Worm (Caenorhabditis elegans): ENCODE measurements around the gene sprp-4.

The sprp-4 gene

DNA sequence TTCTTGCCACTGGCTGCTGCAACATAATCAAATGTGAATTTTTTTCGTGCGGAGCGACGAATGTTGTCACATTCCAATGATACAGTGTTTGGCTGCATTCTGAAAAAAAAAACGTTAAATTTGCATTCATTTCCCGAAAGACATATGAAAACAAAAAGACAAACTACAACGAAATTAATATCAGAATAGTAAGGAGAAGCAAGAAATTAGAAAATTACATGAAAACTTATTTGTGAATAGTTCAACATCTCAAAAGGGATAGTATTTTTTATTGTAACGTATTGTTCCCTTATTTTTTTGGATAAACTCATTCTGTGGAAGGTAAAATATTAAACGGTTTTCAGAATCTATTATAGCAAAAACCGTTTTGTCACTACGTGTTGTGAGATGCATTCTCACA lies at the start of gene sprp-4:
Gene sprp-4, minus strand, starts transcription at position 101 of the 400 bp plus-strand sequence.
- TF ChIP-seq aly-1 (tag; optimal IDR thresholded peaks at IDR 0.05) (no peak), hmg-4 (GFP tag; optimal IDR thresholded peaks at IDR 0.05) (no peak), sea-1 (GFP tag; conservative IDR thresholded peaks at IDR 0.05) (no peak), ama-1 (optimal IDR thresholded peaks at IDR 0.05) (no peak), ceh-13 (GFP tag; optimal IDR thresholded peaks at IDR 0.05) (no peak), scrt-1 (GFP tag; IDR thresholded peaks at IDR 0.05) (no peak), ets-7 (tag; optimal IDR thresholded peaks at IDR 0.05) (no peak), ceh-36 (tag; optimal IDR thresholded peaks at IDR 0.05) (no peak), pes-1 (GFP tag; IDR thresholded peaks at IDR 0.05) (no peak), tbx-37 (GFP tag; conservative IDR thresholded peaks at IDR 0.05) (no peak), hnd-1 (tag; optimal IDR thresholded peaks at IDR 0.05) (no peak), F13C5.2 (tag; optimal IDR thresholded peaks at IDR 0.05) (no peak), flt-1 (GFP tag; IDR thresholded peaks at IDR 0.05) (no peak)

DNA sequence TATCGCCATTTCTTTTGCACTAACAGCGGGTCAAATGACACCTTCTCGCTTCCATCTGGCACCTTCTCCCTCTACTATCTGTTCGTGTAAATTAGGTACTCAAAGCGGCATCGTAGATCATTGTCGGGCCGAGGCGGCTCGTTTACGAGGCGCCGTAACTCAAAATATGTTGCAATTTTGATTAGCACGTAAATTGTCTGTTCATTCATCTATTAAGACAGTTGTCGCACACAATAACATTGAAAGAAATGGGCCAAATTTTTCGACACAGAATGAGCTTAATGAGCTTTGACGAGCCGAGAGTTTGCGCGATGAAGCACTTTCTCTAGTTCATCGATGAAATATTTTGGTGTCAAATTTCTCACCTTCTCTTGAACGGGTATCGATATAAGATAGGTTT lies 49.5 kb upstream of the sprp-4 start:
- TF ChIP-seq tbx-11 (GFP tag; IDR thresholded peaks at IDR 0.05) = no peak

DNA sequence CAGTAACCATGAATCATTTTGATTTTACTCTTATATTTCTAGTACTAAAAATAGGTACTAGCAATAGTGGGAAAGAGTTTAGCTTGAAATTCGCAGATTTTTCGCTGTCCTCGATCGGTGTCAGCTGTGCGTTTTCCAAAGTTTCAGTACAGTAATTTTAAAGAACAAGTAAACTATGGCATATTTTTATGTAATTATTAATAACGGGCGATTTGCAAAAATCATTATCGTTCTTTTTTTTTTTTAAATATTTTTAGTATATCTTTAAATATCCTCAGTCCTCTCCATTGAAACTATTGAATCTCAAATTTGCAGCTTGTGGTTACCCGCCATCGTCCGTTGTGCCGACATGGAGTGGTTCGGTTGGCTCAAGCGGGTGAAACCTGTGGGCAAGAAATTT lies 39.4 kb upstream of the sprp-4 start, which contains the start of gene C13E3.1:
Gene C13E3.1, plus strand, starts transcription at position 301 of the 400 bp plus-strand sequence.
- TF ChIP-seq ceh-36 (tag; optimal IDR thresholded peaks at IDR 0.05) = no peak
- TF ChIP-seq flt-1 (GFP tag; IDR thresholded peaks at IDR 0.05) = no peak
- TF ChIP-seq B0310.2 (tag; optimal IDR thresholded peaks at IDR 0.05) = no peak
- no peak for TF ChIP-seq aly-1 (tag; optimal IDR thresholded peaks at IDR 0.05)
- no peak for TF ChIP-seq tra-4 (tag; optimal IDR thresholded peaks at IDR 0.05)
- TF ChIP-seq F13C5.2 (tag; optimal IDR thresholded peaks at IDR 0.05) = no peak
- no peak for TF ChIP-seq ets-7 (tag; optimal IDR thresholded peaks at IDR 0.05)

DNA sequence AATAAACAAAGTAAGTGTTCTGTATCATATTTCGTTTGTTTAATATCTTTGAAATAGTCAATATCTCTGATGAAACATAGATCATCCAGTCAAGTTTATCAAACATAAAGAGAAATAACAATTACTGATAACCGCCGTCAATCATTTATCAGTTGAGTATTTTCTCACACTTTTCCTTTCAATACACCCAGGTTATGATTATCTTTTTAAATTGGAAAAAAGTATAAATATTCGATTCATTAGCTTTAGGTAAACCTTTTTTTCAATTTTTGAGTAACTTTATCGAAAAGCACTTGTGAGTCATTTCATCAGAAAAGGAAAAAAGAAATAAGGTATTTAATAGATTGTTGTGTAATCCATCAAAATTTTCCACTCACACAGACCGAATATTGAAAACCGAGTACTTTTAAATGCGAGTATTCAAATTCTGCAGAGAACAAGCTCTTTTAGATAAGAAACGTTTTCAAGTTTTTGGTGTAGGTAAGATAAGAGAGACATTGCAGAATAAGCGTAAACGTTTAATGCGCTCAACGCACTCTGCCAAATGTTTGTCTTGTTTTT lies 38.0 kb upstream of the sprp-4 start:
- TF ChIP-seq sea-1 (GFP tag; conservative IDR thresholded peaks at IDR 0.05) (no peak), ama-1 (optimal IDR thresholded peaks at IDR 0.05) (no peak), ets-7 (tag; optimal IDR thresholded peaks at IDR 0.05) (no peak), B0310.2 (tag; optimal IDR thresholded peaks at IDR 0.05) (no peak), hnd-1 (tag; optimal IDR thresholded peaks at IDR 0.05) (no peak), flt-1 (GFP tag; IDR thresholded peaks at IDR 0.05) (no peak), ceh-36 (tag; optimal IDR thresholded peaks at IDR 0.05) (no peak), hmg-4 (GFP tag; optimal IDR thresholded peaks at IDR 0.05) (no peak), ceh-13 (GFP tag; optimal IDR thresholded peaks at IDR 0.05) (no peak), F13C5.2 (tag; optimal IDR thresholded peaks at IDR 0.05) (no peak), tbx-11 (GFP tag; IDR thresholded peaks at IDR 0.05) (no peak), pes-1 (GFP tag; IDR thresholded peaks at IDR 0.05) (no peak)

DNA sequence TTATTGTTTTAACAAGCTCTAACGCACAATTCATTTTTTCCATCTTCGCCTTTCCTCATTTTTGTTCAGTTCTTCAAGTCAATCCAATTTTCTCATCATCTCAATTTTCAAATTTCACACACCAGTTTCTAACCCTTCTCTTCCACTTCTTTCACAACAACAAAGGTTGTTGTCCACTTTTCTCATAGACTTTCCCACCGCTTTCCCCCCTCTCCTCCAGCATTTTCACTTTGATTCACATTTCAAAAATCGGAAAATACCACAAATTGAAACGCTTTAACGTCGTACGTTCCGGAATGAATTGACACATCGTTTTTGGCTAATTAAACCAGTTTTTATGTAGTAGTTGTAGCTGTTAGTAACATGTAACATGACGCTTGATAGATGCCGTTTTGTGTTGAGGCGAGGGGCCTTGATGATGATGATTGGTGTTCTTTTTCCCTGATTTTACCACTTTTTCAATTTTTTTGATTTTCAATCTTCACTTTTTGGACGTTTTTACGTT lies 36.9 kb upstream of the sprp-4 start:
- TF ChIP-seq scrt-1 (GFP tag; IDR thresholded peaks at IDR 0.05) (no peak), ets-7 (tag; optimal IDR thresholded peaks at IDR 0.05) (no peak)

DNA sequence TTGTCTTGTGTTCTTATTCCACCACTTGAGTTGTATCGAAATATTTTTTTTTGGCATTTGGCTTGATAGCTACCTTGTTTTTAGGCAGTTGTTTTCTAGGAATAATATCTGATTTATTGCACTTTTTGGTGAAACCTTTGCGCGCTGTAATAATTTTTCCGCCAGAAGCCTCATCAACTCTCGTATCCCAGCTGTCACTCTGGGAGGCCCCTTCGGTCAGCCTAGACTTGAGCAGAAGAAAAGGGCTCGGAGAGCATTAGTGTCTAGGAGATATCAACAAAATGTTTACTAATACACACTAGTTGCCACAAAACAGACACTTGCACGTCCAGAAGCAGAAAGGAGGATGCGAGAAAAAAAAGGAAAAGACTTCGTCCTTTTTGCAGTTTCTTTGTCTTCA lies 35.4 kb upstream of the sprp-4 start:
- TF ChIP-seq hnd-1 (tag; optimal IDR thresholded peaks at IDR 0.05) (no peak), B0310.2 (tag; optimal IDR thresholded peaks at IDR 0.05) (no peak), scrt-1 (GFP tag; IDR thresholded peaks at IDR 0.05) (no peak), aly-1 (tag; optimal IDR thresholded peaks at IDR 0.05) (no peak), hmbx-1 (tag; optimal IDR thresholded peaks at IDR 0.05) (no peak), hmg-4 (GFP tag; optimal IDR thresholded peaks at IDR 0.05) (no peak), ceh-13 (GFP tag; optimal IDR thresholded peaks at IDR 0.05) (no peak), ets-7 (tag; optimal IDR thresholded peaks at IDR 0.05) (no peak), ceh-36 (tag; optimal IDR thresholded peaks at IDR 0.05) (no peak), tra-4 (tag; optimal IDR thresholded peaks at IDR 0.05) (no peak), ama-1 (optimal IDR thresholded peaks at IDR 0.05) (no peak)

DNA sequence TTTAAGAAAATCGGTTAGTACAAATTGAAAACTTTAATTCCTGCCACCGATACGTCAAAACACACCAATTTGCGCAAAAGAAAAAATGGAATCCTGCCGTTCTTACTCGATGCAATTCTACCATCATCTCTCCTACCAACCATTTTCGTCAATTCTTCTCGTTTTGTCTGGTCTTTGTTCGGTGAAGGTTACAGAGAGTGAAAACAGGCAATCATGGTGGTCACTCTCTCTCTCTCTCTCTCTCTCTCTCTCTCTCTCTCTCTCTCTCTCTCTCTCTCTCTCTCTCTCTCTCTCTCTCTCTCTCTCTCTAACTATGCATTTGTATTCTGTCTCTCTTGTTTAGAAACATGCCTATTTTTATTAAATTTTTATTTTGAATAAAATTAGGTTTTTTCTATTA lies 28.7 kb upstream of the sprp-4 start:
- TF ChIP-seq flt-1 (GFP tag; IDR thresholded peaks at IDR 0.05) = no peak
- no peak for TF ChIP-seq ets-7 (tag; optimal IDR thresholded peaks at IDR 0.05)
- TF ChIP-seq B0310.2 (tag; optimal IDR thresholded peaks at IDR 0.05) = no peak
- TF ChIP-seq aly-1 (tag; optimal IDR thresholded peaks at IDR 0.05) = no peak
- TF ChIP-seq scrt-1 (GFP tag; IDR thresholded peaks at IDR 0.05) = no peak
- no peak for TF ChIP-seq tra-4 (tag; optimal IDR thresholded peaks at IDR 0.05)
- no peak for TF ChIP-seq ceh-13 (GFP tag; optimal IDR thresholded peaks at IDR 0.05)
- TF ChIP-seq pes-1 (GFP tag; IDR thresholded peaks at IDR 0.05) = no peak
- no peak for TF ChIP-seq sea-1 (GFP tag; conservative IDR thresholded peaks at IDR 0.05)
- TF ChIP-seq F13C5.2 (tag; optimal IDR thresholded peaks at IDR 0.05) = no peak
- no peak for TF ChIP-seq tbx-37 (GFP tag; conservative IDR thresholded peaks at IDR 0.05)
- TF ChIP-seq hmbx-1 (tag; optimal IDR thresholded peaks at IDR 0.05) = no peak

DNA sequence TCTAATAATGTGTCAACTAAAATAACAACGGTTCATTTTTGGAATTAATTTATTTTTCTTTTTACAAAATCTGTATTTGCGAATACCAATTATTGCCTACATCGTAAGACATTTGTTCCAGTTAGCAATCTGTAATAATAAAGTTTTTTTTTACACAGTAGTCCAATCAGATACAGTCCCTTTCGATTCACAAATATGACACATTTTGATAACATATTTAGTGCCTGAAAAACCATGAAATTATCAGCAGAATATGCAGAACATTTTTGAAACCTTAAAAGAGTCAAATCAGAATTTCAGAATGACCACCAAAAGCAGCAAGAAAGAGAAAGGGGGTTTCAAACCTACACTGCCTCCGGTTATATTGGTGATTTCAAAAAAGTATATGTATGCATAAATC lies 25.9 kb upstream of the sprp-4 start, which contains the start of gene C06E2.2:
Gene C06E2.2, plus strand, starts transcription at position 301 of the 400 bp plus-strand sequence.
- TF ChIP-seq hmbx-1 (tag; optimal IDR thresholded peaks at IDR 0.05) = no peak
- TF ChIP-seq tbx-11 (GFP tag; IDR thresholded peaks at IDR 0.05) = no peak
- no peak for TF ChIP-seq ceh-36 (tag; optimal IDR thresholded peaks at IDR 0.05)
- no peak for TF ChIP-seq ceh-13 (GFP tag; optimal IDR thresholded peaks at IDR 0.05)

DNA sequence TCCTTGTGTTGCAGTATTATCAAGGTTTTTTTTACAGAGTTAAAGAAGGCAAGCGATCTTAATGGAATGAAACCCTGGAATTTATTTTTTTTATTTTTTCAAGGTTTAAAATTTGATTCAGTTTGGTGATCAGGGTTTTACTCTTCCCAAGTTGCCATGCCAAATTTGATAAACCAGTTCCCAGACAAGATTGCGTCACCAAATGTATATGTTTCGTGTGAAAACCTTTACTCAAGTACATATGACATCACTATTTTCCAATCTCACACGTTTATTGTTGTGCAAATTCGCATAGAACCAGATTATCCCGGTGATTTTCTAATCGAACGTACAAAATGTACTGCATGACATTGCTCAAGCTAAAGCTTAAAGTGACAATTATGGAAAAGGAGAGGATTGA lies 25.3 kb upstream of the sprp-4 start:
- no peak for TF ChIP-seq pes-1 (GFP tag; IDR thresholded peaks at IDR 0.05)
- TF ChIP-seq ceh-36 (tag; optimal IDR thresholded peaks at IDR 0.05) = no peak
- no peak for TF ChIP-seq scrt-1 (GFP tag; IDR thresholded peaks at IDR 0.05)
- no peak for TF ChIP-seq tbx-11 (GFP tag; IDR thresholded peaks at IDR 0.05)
- no peak for TF ChIP-seq tra-4 (tag; optimal IDR thresholded peaks at IDR 0.05)
- no peak for TF ChIP-seq ceh-13 (GFP tag; optimal IDR thresholded peaks at IDR 0.05)
- no peak for TF ChIP-seq ets-7 (tag; optimal IDR thresholded peaks at IDR 0.05)
- TF ChIP-seq hmbx-1 (tag; optimal IDR thresholded peaks at IDR 0.05) = no peak
- TF ChIP-seq hmg-4 (GFP tag; optimal IDR thresholded peaks at IDR 0.05) = no peak
- no peak for TF ChIP-seq flt-1 (GFP tag; IDR thresholded peaks at IDR 0.05)
- no peak for TF ChIP-seq hnd-1 (tag; optimal IDR thresholded peaks at IDR 0.05)
- TF ChIP-seq ama-1 (optimal IDR thresholded peaks at IDR 0.05) = no peak
